Fruit fly (Drosophila melanogaster) whole organism, embryonic: ENCODE results near the gene Rai1.

Experiments used
- CG10565 ChIP-seq: fragments of 200-800 bp; sonication (Bioruptor generic); optimal IDR thresholded peaks from 3 replicates; lab custom pipeline; 2016; ENCODE audit warnings: missing biosample characterization, mild to moderate bottlenecking, missing genetic modification characterization
- CG11247 ChIP-seq: fragments of 200-800 bp; sonication (Bioruptor generic); IDR thresholded peaks from 2 replicates; pipeline ENCODE4 v1.3.6; 2022; ENCODE audit warnings: missing biosample characterization, missing genetic modification characterization
- CG15696 ChIP-seq: fragments of 200-800 bp; sonication (Bioruptor generic); optimal IDR thresholded peaks from 2 replicates; lab custom pipeline; 2019; ENCODE audit warnings: missing biosample characterization, mild to moderate bottlenecking, missing genetic modification characterization, moderate library complexity
- CG17829 ChIP-seq: fragments of 200-800 bp; optimal IDR thresholded peaks from 2 replicates; lab custom pipeline; 2019; ENCODE audit warnings: missing biosample characterization, mild to moderate bottlenecking, missing genetic modification characterization, moderate library complexity
- CG18476 ChIP-seq: fragments of 200-800 bp; sonication (Bioruptor generic); optimal IDR thresholded peaks from 2 replicates; lab custom pipeline; 2016; ENCODE audit warnings: missing biosample characterization, mild to moderate bottlenecking, missing genetic modification characterization
- CG18764 ChIP-seq: fragments of 200-800 bp; sonication (Bioruptor generic); optimal IDR thresholded peaks from 3 replicates; lab custom pipeline; 2016; ENCODE audit warnings: missing biosample characterization, missing genetic modification characterization
- CG4730 ChIP-seq: fragments of 200-800 bp; sonication (Bioruptor generic); IDR thresholded peaks from 2 replicates; pipeline ENCODE4 v1.3.6; 2022; ENCODE audit warnings: missing biosample characterization, missing genetic modification characterization
- CG8765 ChIP-seq: fragments of 200-800 bp; sonication (Bioruptor generic); IDR thresholded peaks from 2 replicates; pipeline ENCODE4 v1.3.6; 2022; ENCODE audit warnings: missing biosample characterization, missing genetic modification characterization
- CG8944 ChIP-seq: fragments of 200-800 bp; sonication (Bioruptor generic); optimal IDR thresholded peaks from 3 replicates; lab custom pipeline; 2016; ENCODE audit warnings: missing biosample characterization, missing genetic modification characterization
- Camta ChIP-seq: fragments of 200-800 bp; sonication (Bioruptor generic); optimal IDR thresholded peaks from 2 replicates; lab custom pipeline; 2016; ENCODE audit warnings: missing biosample characterization, missing genetic modification characterization
- D ChIP-seq, 2 experiments: fragments of 200-800 bp in 1 of 2; fragments of >200 bp in 1 of 2; sonication (Bioruptor generic) in 1 of 2; optimal IDR thresholded peaks; 2 replicates in 1 of 2; 3 replicates in 1 of 2; lab custom pipeline; 2017; ENCODE audit warnings: mild to moderate bottlenecking in 1 of 2, missing biosample characterization in 1 of 2, missing genetic modification characterization in 1 of 2, missing genetic modification reagents in 1 of 2
- Ets97D ChIP-seq: fragments of 200-800 bp; sonication (Bioruptor generic); optimal IDR thresholded peaks from 3 replicates; lab custom pipeline; 2016; ENCODE audit warnings: missing biosample characterization, missing genetic modification characterization
- Hr51 ChIP-seq, 2 experiments: fragments of 200-800 bp; sonication (Bioruptor generic); optimal IDR thresholded peaks; 2 replicates in 1 of 2; 3 replicates in 1 of 2; lab custom pipeline; 2016 to 2018; ENCODE audit warnings: missing biosample characterization in 2 of 2, missing genetic modification characterization in 2 of 2, mild to moderate bottlenecking in 1 of 2, moderate library complexity in 1 of 2
- Lhr ChIP-seq: fragments of 200-800 bp; sonication (Bioruptor generic); optimal IDR thresholded peaks from 3 replicates; lab custom pipeline; 2017; ENCODE audit warnings: mild to moderate bottlenecking, missing biosample characterization, missing genetic modification reagents, missing genetic modification characterization
- Med ChIP-seq: fragments of 200-800 bp; sonication (Bioruptor generic); peaks from one replicate; lab custom pipeline; 2016; ENCODE audit warnings: missing biosample characterization, missing genetic modification characterization, mild to moderate bottlenecking, inconsistent platforms, moderate library complexity
- Rx ChIP-seq: fragments of 200-800 bp; sonication (Bioruptor generic); IDR thresholded peaks from 2 replicates; pipeline ENCODE4 v1.3.6; 2022; ENCODE audit warnings: missing biosample characterization, missing genetic modification characterization
- Sox102F ChIP-seq: fragments of 200-800 bp; sonication (Bioruptor generic); optimal IDR thresholded peaks from 2 replicates; lab custom pipeline; 2018; ENCODE audit warnings: missing biosample characterization, mild to moderate bottlenecking, missing genetic modification characterization, moderate library complexity
- TFAM ChIP-seq: fragments of 200-800 bp; sonication (Bioruptor generic); optimal IDR thresholded peaks from 2 replicates; lab custom pipeline; 2017; ENCODE audit warnings: missing biosample characterization, missing genetic modification characterization, inconsistent platforms
- abd-A ChIP-seq: fragments of 200-800 bp; sonication (Bioruptor generic); optimal IDR thresholded peaks from 3 replicates; lab custom pipeline; 2019; ENCODE audit warnings: missing biosample characterization, mild to moderate bottlenecking, missing genetic modification characterization, moderate library complexity
- ac ChIP-seq: fragments of 200-800 bp; sonication (Bioruptor generic); optimal IDR thresholded peaks from 3 replicates; lab custom pipeline; 2017; ENCODE audit warnings: missing biosample characterization, mild to moderate bottlenecking, missing genetic modification characterization
- btn ChIP-seq: fragments of 200-800 bp; sonication (Bioruptor generic); optimal IDR thresholded peaks from 2 replicates; lab custom pipeline; 2016; ENCODE audit warnings: missing biosample characterization, missing genetic modification characterization
- chm ChIP-seq: fragments of 200-800 bp; sonication (Bioruptor generic); IDR thresholded peaks from 2 replicates; pipeline ENCODE4 v1.3.6; 2022; ENCODE audit warnings: missing biosample characterization, missing genetic modification characterization
- crp ChIP-seq, 2 experiments: fragments of 200-800 bp; sonication (Bioruptor generic); optimal IDR thresholded peaks; 2 replicates in 1 of 2; 3 replicates in 1 of 2; lab custom pipeline; 2017; ENCODE audit warnings: missing biosample characterization in 2 of 2, missing genetic modification characterization in 2 of 2, mild to moderate bottlenecking in 1 of 2, moderate library complexity in 1 of 2
- danr ChIP-seq: fragments of 200-800 bp; sonication (Bioruptor generic); IDR thresholded peaks from 2 replicates; pipeline ENCODE4 v1.3.6; 2022; ENCODE audit warnings: missing biosample characterization, missing genetic modification characterization
- dm ChIP-seq: fragments of 200-800 bp; sonication (Bioruptor generic); optimal IDR thresholded peaks from 3 replicates; lab custom pipeline; 2016; ENCODE audit warnings: missing biosample characterization, missing genetic modification characterization
- eve ChIP-seq, 2 experiments: fragments of >200 bp; optimal IDR thresholded peaks; 2 replicates each; lab custom pipeline; 2017; ENCODE audit warnings: missing biosample characterization in 2 of 2, missing genetic modification characterization in 2 of 2
- gcm2 ChIP-seq: fragments of 200-800 bp; sonication (Bioruptor generic); optimal IDR thresholded peaks from 2 replicates; lab custom pipeline; 2016; ENCODE audit warnings: missing biosample characterization, missing genetic modification characterization
- gfzf ChIP-seq: fragments of 200-800 bp; sonication (Bioruptor generic); optimal IDR thresholded peaks from 2 replicates; lab custom pipeline; 2016; ENCODE audit warnings: missing biosample characterization, mild to moderate bottlenecking, missing genetic modification characterization, moderate library complexity
- gro ChIP-seq: fragments of 200-800 bp; sonication (Bioruptor generic); optimal IDR thresholded peaks from 2 replicates; lab custom pipeline; 2016; ENCODE audit warnings: missing biosample characterization, missing genetic modification characterization
- ind ChIP-seq: fragments of 200-800 bp; sonication (Bioruptor generic); optimal IDR thresholded peaks from 3 replicates; lab custom pipeline; 2016; ENCODE audit warnings: missing biosample characterization, missing genetic modification characterization
- lab ChIP-seq: fragments of 200-800 bp; sonication (Bioruptor generic); optimal IDR thresholded peaks from 3 replicates; lab custom pipeline; 2017; ENCODE audit warnings: missing biosample characterization, missing genetic modification characterization, mild to moderate bottlenecking, moderate library complexity, missing genetic modification reagents
- lmd ChIP-seq: fragments of 200-800 bp; sonication (Bioruptor generic); IDR thresholded peaks from 2 replicates; pipeline ENCODE4 v1.3.6; 2022; ENCODE audit warnings: missing biosample characterization, missing genetic modification characterization
- nerfin-1 ChIP-seq: fragments of 200-800 bp; sonication (Bioruptor generic); optimal IDR thresholded peaks from 3 replicates; lab custom pipeline; 2019; ENCODE audit warnings: missing biosample characterization, mild to moderate bottlenecking, missing genetic modification characterization, moderate library complexity
- pan ChIP-seq, 4 experiments: fragments of >200 bp in 3 of 4; fragments of 200-800 bp in 1 of 4; sonication (Bioruptor generic) in 1 of 4; optimal IDR thresholded peaks in 3 of 4; IDR thresholded peaks in 1 of 4; 2 replicates each; pipeline versions ENCODE4 v1.3.6 to Lab custom; 2017 to 2022; ENCODE audit warnings: missing biosample characterization in 2 of 4, missing genetic modification characterization in 2 of 4, mixed read lengths in 1 of 4
- peb ChIP-seq: fragments of 200-800 bp; sonication (Bioruptor generic); IDR thresholded peaks from 2 replicates; pipeline ENCODE4 v1.3.6; 2022; ENCODE audit warnings: missing biosample characterization, missing genetic modification characterization
- row ChIP-seq: fragments of 200-800 bp; sonication (Bioruptor generic); IDR thresholded peaks from 3 replicates; pipeline ENCODE4 v1.3.6; 2022; ENCODE audit warnings: missing biosample characterization, missing genetic modification characterization
- schlank ChIP-seq: fragments of 200-800 bp; sonication (Bioruptor generic); optimal IDR thresholded peaks from 2 replicates; lab custom pipeline; 2018; ENCODE audit warnings: missing biosample characterization, mild to moderate bottlenecking, missing genetic modification characterization
- sens-2 ChIP-seq: fragments of 200-800 bp; sonication (Bioruptor generic); IDR thresholded peaks from 2 replicates; pipeline ENCODE4 v1.3.6; 2022; ENCODE audit warnings: missing biosample characterization, missing genetic modification characterization

The Rai1 gene

DNA sequence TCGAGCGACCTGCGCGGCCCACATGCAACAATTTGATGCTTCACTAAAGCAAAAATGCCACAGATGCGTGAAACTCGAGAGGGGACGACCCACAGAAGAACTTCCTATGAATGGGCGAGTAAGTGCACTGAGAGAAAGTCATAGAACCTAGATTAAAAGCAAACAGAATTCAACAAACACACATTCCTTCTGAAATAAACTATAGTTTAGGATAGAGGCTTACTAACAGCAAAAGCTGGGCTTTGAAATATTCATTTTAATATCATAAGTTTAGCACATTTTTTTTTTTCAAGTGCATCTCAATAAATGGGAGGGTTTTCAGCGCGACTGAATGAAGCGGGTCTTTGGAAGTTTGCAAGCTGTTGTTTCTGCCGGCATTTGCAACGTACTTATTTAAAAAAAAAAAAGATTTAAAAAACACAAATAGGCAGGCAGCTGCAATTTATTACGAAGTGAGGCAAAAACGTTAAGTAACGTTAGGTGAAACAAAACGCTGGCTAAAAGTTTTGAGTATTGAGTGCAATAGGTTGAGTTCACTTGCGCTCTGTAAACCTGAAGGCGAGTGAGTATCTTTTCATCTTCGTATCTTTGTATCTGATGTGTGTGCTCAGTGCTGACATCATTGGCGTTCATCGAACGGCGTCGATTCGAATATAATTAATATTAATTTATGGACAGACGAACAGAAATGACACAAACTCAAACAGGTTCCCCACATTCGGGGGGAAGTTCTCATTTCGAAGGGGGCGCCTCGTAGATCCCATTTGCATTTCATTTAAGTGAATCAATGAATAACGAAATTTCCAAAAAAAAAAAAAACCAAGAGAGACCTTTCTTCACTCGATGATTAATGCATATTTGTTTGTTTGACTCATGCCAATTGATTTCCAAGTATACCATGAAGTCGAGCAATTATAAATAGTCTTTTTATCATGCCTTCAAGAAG lies 30.0 kb downstream of the Rai1 start (continued):
- TF ChIP-seq row (GFP tag; lab: Robert Waterston, UW) = peak; percentile 63
- TF ChIP-seq Med (GFP tag; lab: Kevin White, UChicago) = peak; percentile 91
- TF ChIP-seq crp (GFP tag; optimal IDR thresholded peaks at IDR 0.05; lab: Kevin White, UChicago) = no peak
- peak; percentile 9 for TF ChIP-seq CG8944 (GFP tag; lab: Kevin White, UChicago)
- no peak for TF ChIP-seq dm
- TF ChIP-seq Sox102F (GFP tag; lab: Kevin White, UChicago) = peak; percentile 22
- no peak for TF ChIP-seq TFAM
- peak; percentile 9 for TF ChIP-seq btn (GFP tag; lab: Kevin White, UChicago)
- peak; percentile 70 for TF ChIP-seq Rx (GFP tag; lab: Robert Waterston, UW)
- TF ChIP-seq gcm2 = peak; percentile 29
- TF ChIP-seq CG11247 (GFP tag; lab: Robert Waterston, UW) = peak; percentile 49; the same call in 1 of the 2 replicates
- no peak for TF ChIP-seq D (optimal IDR thresholded peaks at IDR 0.05; lab: Kevin White, UChicago)
- peak; percentile 70 for TF ChIP-seq D (GFP tag; optimal IDR thresholded peaks at IDR 0.05; lab: Kevin White, UChicago)
- peak; percentile 31 for TF ChIP-seq CG18764
- 0 out of 2 replicates have a peak, but pooled peaks have one; percentile 42 for TF ChIP-seq CG4730 (GFP tag; lab: Robert Waterston, UW)
- TF ChIP-seq Hr51 (GFP tag; optimal IDR thresholded peaks at IDR 0.05; lab: Kevin White, UChicago) = peak in 1 of 2 experiments; percentile 24
- TF ChIP-seq gfzf = no peak
- TF ChIP-seq CG18476 (GFP tag; lab: Kevin White, UChicago) = peak; percentile 11
- peak; percentile 30 for TF ChIP-seq nerfin-1 (tag; lab: Kevin White, UChicago)
- TF ChIP-seq eve (GFP tag; optimal IDR thresholded peaks at IDR 0.05; lab: Kevin White, UChicago) = peak; percentile 1 to 62
- TF ChIP-seq pan (optimal IDR thresholded peaks at IDR 0.05; lab: Kevin White, UChicago) = no peak
- TF ChIP-seq pan (GFP tag; optimal IDR thresholded peaks at IDR 0.05 in 1 of 2, IDR thresholded peaks at IDR 0.05 in 1 of 2) = peak in 1 of 2 experiments; percentile 63
- no peak for TF ChIP-seq schlank (tag; lab: Kevin White, UChicago)
- peak; percentile 49; the same call in 1 of the 2 replicates for TF ChIP-seq danr (GFP tag; lab: Robert Waterston, UW)
- TF ChIP-seq Camta = peak; percentile 58
- TF ChIP-seq CG15696 (tag; lab: Kevin White, UChicago) = peak; percentile 38
- TF ChIP-seq CG10565 (GFP tag; lab: Kevin White, UChicago) = no peak
- TF ChIP-seq Lhr = no peak
- peak; percentile 56 for TF ChIP-seq CG17829 (tag; lab: Kevin White, UChicago)
- TF ChIP-seq gro (GFP tag; lab: Kevin White, UChicago) = no peak
- peak; percentile 82 for TF ChIP-seq CG8765
- TF ChIP-seq chm (GFP tag; lab: Robert Waterston, UW) = peak; percentile 81; the same call in 1 of the 2 replicates
- TF ChIP-seq sens-2 (GFP tag; lab: Robert Waterston, UW) = peak; percentile 65; the same call in 1 of the 2 replicates
- peak; percentile 5 for TF ChIP-seq ac (GFP tag; lab: Kevin White, UChicago)
- peak; percentile 52 for TF ChIP-seq ind (GFP tag; lab: Kevin White, UChicago)
- peak; percentile 10 for TF ChIP-seq Ets97D (GFP tag; lab: Kevin White, UChicago)
- peak; percentile 65 for TF ChIP-seq lmd
- 0 out of 2 replicates have a peak, but pooled peaks have one; percentile 31 for TF ChIP-seq peb (GFP tag; lab: Robert Waterston, UW)
- TF ChIP-seq lab = peak; percentile 46
- TF ChIP-seq abd-A (tag; lab: Kevin White, UChicago) = no peak
